Fruit fly (Drosophila melanogaster) whole organism, embryonic: ENCODE measurements around the gene a10.

ENCODE experiments used
- Atf-2 ChIP-seq: fragments of 200-800 bp; sonication (Bioruptor generic); optimal IDR thresholded peaks from 2 replicates; lab custom pipeline; 2016; ENCODE audit warnings: missing biosample characterization, missing genetic modification characterization
- Atf6 ChIP-seq: fragments of 200-800 bp; sonication (Bioruptor generic); IDR thresholded peaks from 2 replicates; pipeline ENCODE4 v1.3.6; 2022; ENCODE audit warnings: missing biosample characterization, missing genetic modification characterization
- B-H2 ChIP-seq: fragments of 200-800 bp; sonication (Bioruptor generic); optimal IDR thresholded peaks from 2 replicates; lab custom pipeline; 2018; ENCODE audit warnings: missing biosample characterization, mild to moderate bottlenecking, missing genetic modification characterization
- C15 ChIP-seq: fragments of 200-800 bp; sonication (Bioruptor generic); IDR thresholded peaks from 3 replicates; pipeline ENCODE4 v1.3.6; 2022; ENCODE audit warnings: missing biosample characterization, missing genetic modification characterization
- CG1024 ChIP-seq: fragments of 200-800 bp; sonication (Bioruptor generic); IDR thresholded peaks from 2 replicates; pipeline ENCODE4 v1.3.6; 2022; ENCODE audit warnings: missing biosample characterization, missing genetic modification characterization
- CG10267 ChIP-seq: fragments of 200-800 bp; sonication (Bioruptor generic); optimal IDR thresholded peaks from 2 replicates; lab custom pipeline; 2018; ENCODE audit warnings: missing biosample characterization, mild to moderate bottlenecking, missing genetic modification characterization, moderate library complexity
- CG11695 ChIP-seq: fragments of 200-800 bp; sonication (Bioruptor generic); IDR thresholded peaks from 3 replicates; pipeline ENCODE4 v1.3.6; 2022; ENCODE audit warnings: missing biosample characterization, missing genetic modification characterization
- CG15073 ChIP-seq: fragments of 200-800 bp; sonication (Bioruptor generic); optimal IDR thresholded peaks from 2 replicates; lab custom pipeline; 2016; ENCODE audit warnings: missing biosample characterization, missing genetic modification characterization
- CG16813 ChIP-seq: fragments of 200-800 bp; sonication (Bioruptor generic); IDR thresholded peaks from 3 replicates; pipeline ENCODE4 v1.3.6; 2022; ENCODE audit warnings: missing biosample characterization, missing genetic modification characterization; ENCODE audit not compliant: partially characterized antibody
- CG17361 ChIP-seq: fragments of 200-800 bp; sonication (Bioruptor generic); IDR thresholded peaks from 3 replicates; pipeline ENCODE4 v1.3.6; 2022; ENCODE audit warnings: missing biosample characterization, missing genetic modification characterization
- CG33557 ChIP-seq: fragments of 200-800 bp; sonication (Bioruptor generic); optimal IDR thresholded peaks from 2 replicates; lab custom pipeline; 2019; ENCODE audit warnings: missing biosample characterization, mild to moderate bottlenecking, missing genetic modification characterization, moderate library complexity
- CG34224 ChIP-seq: fragments of 200-800 bp; sonication (Bioruptor generic); IDR thresholded peaks from 3 replicates; pipeline ENCODE4 v1.3.6; 2022; ENCODE audit warnings: missing biosample characterization, missing genetic modification characterization; ENCODE audit not compliant: partially characterized antibody
- CG6272 ChIP-seq: fragments of 200-800 bp; sonication (Bioruptor generic); IDR thresholded peaks from 2 replicates; pipeline ENCODE4 v1.3.6; 2022; ENCODE audit warnings: missing biosample characterization, missing genetic modification characterization
- CG6765 ChIP-seq: fragments of 200-800 bp; sonication (Bioruptor generic); optimal IDR thresholded peaks from 3 replicates; lab custom pipeline; 2017; ENCODE audit warnings: missing biosample characterization, mild to moderate bottlenecking, missing genetic modification characterization
- CG8281 ChIP-seq: fragments of 200-800 bp; sonication (Bioruptor generic); optimal IDR thresholded peaks from 2 replicates; lab custom pipeline; 2018; ENCODE audit warnings: missing biosample characterization, mild to moderate bottlenecking, missing genetic modification characterization, moderate library complexity
- CG8924 ChIP-seq: fragments of 200-800 bp; optimal IDR thresholded peaks from 3 replicates; lab custom pipeline; 2019; ENCODE audit warnings: missing biosample characterization, mild to moderate bottlenecking, missing genetic modification characterization, moderate library complexity
- Camta ChIP-seq: fragments of 200-800 bp; sonication (Bioruptor generic); optimal IDR thresholded peaks from 2 replicates; lab custom pipeline; 2016; ENCODE audit warnings: missing biosample characterization, missing genetic modification characterization
- CrebB ChIP-seq: fragments of 200-800 bp; sonication (Bioruptor generic); optimal IDR thresholded peaks from 3 replicates; lab custom pipeline; 2018; ENCODE audit warnings: missing biosample characterization, mild to moderate bottlenecking, missing genetic modification characterization
- Dad ChIP-seq: fragments of 200-800 bp; sonication (Bioruptor generic); optimal IDR thresholded peaks from 3 replicates; lab custom pipeline; 2016; ENCODE audit warnings: missing biosample characterization, missing genetic modification characterization
- Dip2 ChIP-seq: fragments of 200-800 bp; sonication (Bioruptor generic); IDR thresholded peaks from 2 replicates; pipeline ENCODE4 v1.3.6; 2022; ENCODE audit warnings: missing biosample characterization, missing genetic modification characterization
- Dll ChIP-seq: fragments of 200-800 bp; sonication (Bioruptor generic); IDR thresholded peaks from 4 replicates; pipeline ENCODE4 v1.3.6; 2022; ENCODE audit warnings: missing biosample characterization, missing genetic modification characterization; ENCODE audit not compliant: partially characterized antibody
- Dp ChIP-seq: fragments of 200-800 bp; sonication (Bioruptor generic); optimal IDR thresholded peaks from 2 replicates; lab custom pipeline; 2018; ENCODE audit warnings: missing biosample characterization, mild to moderate bottlenecking, missing genetic modification characterization, moderate library complexity
- Elba2 ChIP-seq: fragments of 200-800 bp; sonication (Bioruptor generic); optimal IDR thresholded peaks from 3 replicates; lab custom pipeline; 2016; ENCODE audit warnings: missing biosample characterization, missing genetic modification characterization
- Fer2 ChIP-seq: fragments of 200-800 bp; sonication (Bioruptor generic); optimal IDR thresholded peaks from 2 replicates; lab custom pipeline; 2018; ENCODE audit warnings: missing biosample characterization, mild to moderate bottlenecking, missing genetic modification characterization, moderate library complexity
- Gsc ChIP-seq: fragments of 200-800 bp; sonication (Bioruptor generic); IDR thresholded peaks from 2 replicates; pipeline ENCODE4 v1.3.6; 2022; ENCODE audit warnings: missing biosample characterization, missing genetic modification characterization
- Gug ChIP-seq: fragments of 200-800 bp; sonication (Bioruptor generic); IDR thresholded peaks from 4 replicates; pipeline ENCODE4 v1.3.6; 2022; ENCODE audit warnings: missing biosample characterization, missing genetic modification characterization
- Hand ChIP-seq: fragments of 200-800 bp; sonication (Bioruptor generic); optimal IDR thresholded peaks from 2 replicates; lab custom pipeline; 2017; ENCODE audit warnings: mild to moderate bottlenecking, missing biosample characterization, missing genetic modification reagents, missing genetic modification characterization
- Hmx ChIP-seq: fragments of 200-800 bp; sonication (Bioruptor generic); optimal IDR thresholded peaks from 2 replicates; lab custom pipeline; 2016; ENCODE audit warnings: missing biosample characterization, missing genetic modification characterization
- NFAT ChIP-seq: fragments of 200-800 bp; sonication (Bioruptor generic); IDR thresholded peaks from 2 replicates; pipeline ENCODE4 v1.3.6; 2022; ENCODE audit warnings: missing biosample characterization, missing genetic modification characterization
- Opbp ChIP-seq: fragments of 200-800 bp; sonication (Bioruptor generic); IDR thresholded peaks from 3 replicates; pipeline ENCODE4 v1.3.6; 2022; ENCODE audit warnings: missing biosample characterization, missing genetic modification characterization; ENCODE audit not compliant: partially characterized antibody
- Optix ChIP-seq: fragments of 200-800 bp; sonication (Bioruptor generic); IDR thresholded peaks from 3 replicates; pipeline ENCODE4 v1.3.6; 2022; ENCODE audit warnings: missing biosample characterization, missing genetic modification characterization
- Pdp1 ChIP-seq, 2 experiments: fragments of 200-800 bp; sonication (Bioruptor generic); optimal IDR thresholded peaks; 3 replicates each; lab custom pipeline; 2016; ENCODE audit warnings: missing biosample characterization in 2 of 2, missing genetic modification characterization in 2 of 2, mild to moderate bottlenecking in 1 of 2, moderate library complexity in 1 of 2
- Vsx1 ChIP-seq: fragments of 200-800 bp; sonication (Bioruptor generic); optimal IDR thresholded peaks from 2 replicates; lab custom pipeline; 2017; ENCODE audit warnings: missing biosample characterization, mild to moderate bottlenecking, missing genetic modification characterization, missing genetic modification reagents
- Xrp1 ChIP-seq: fragments of 200-800 bp; sonication (Bioruptor generic); IDR thresholded peaks from 2 replicates; pipeline ENCODE4 v1.3.6; 2022; ENCODE audit warnings: missing biosample characterization, missing genetic modification characterization
- ase ChIP-seq: fragments of 200-800 bp; sonication (Bioruptor generic); IDR thresholded peaks from 3 replicates; pipeline ENCODE4 v1.3.6; 2022; ENCODE audit warnings: missing biosample characterization, missing genetic modification characterization
- ash1 ChIP-seq: fragments of 200-800 bp; sonication (Bioruptor generic); optimal IDR thresholded peaks from 2 replicates; lab custom pipeline; 2018; ENCODE audit warnings: missing biosample characterization, mild to moderate bottlenecking, missing genetic modification characterization
- dm ChIP-seq: fragments of 200-800 bp; sonication (Bioruptor generic); optimal IDR thresholded peaks from 3 replicates; lab custom pipeline; 2016; ENCODE audit warnings: missing biosample characterization, missing genetic modification characterization
- emc ChIP-seq: fragments of 200-800 bp; sonication (Bioruptor generic); optimal IDR thresholded peaks from 2 replicates; lab custom pipeline; 2016; ENCODE audit warnings: missing biosample characterization, missing genetic modification characterization
- exex ChIP-seq: fragments of 200-800 bp; sonication (Bioruptor generic); optimal IDR thresholded peaks from 4 replicates; lab custom pipeline; 2018; ENCODE audit warnings: missing biosample characterization, mild to moderate bottlenecking, missing genetic modification characterization, moderate library complexity
- fru ChIP-seq: fragments of >200 bp; optimal IDR thresholded peaks from 2 replicates; lab custom pipeline; 2017
- gce ChIP-seq: fragments of 200-800 bp; sonication (Bioruptor generic); IDR thresholded peaks from 3 replicates; pipeline ENCODE4 v1.3.6; 2022; ENCODE audit warnings: missing biosample characterization, missing genetic modification characterization
- ham ChIP-seq: fragments of 200-800 bp; sonication (Bioruptor generic); IDR thresholded peaks from 2 replicates; pipeline ENCODE4 v1.3.6; 2022; ENCODE audit warnings: missing biosample characterization, missing genetic modification characterization
- nom ChIP-seq: fragments of 200-800 bp; sonication (Bioruptor generic); optimal IDR thresholded peaks from 2 replicates; lab custom pipeline; 2017; ENCODE audit warnings: missing biosample characterization, missing genetic modification characterization, mild to moderate bottlenecking, moderate library complexity, missing genetic modification reagents
- pfk ChIP-seq: fragments of 200-800 bp; sonication (Bioruptor generic); optimal IDR thresholded peaks from 2 replicates; lab custom pipeline; 2018; ENCODE audit warnings: missing biosample characterization, mild to moderate bottlenecking, missing genetic modification characterization, moderate library complexity
- phol ChIP-seq: fragments of 200-800 bp; sonication (Bioruptor generic); optimal IDR thresholded peaks from 3 replicates; lab custom pipeline; 2018; ENCODE audit warnings: missing biosample characterization, mild to moderate bottlenecking, missing genetic modification characterization, moderate library complexity
- pnt ChIP-seq: fragments of 200-800 bp; sonication (Bioruptor generic); optimal IDR thresholded peaks from 3 replicates; lab custom pipeline; 2016; ENCODE audit warnings: missing biosample characterization, missing genetic modification characterization
- psq ChIP-seq: fragments of 200-800 bp; sonication (Bioruptor generic); optimal IDR thresholded peaks from 2 replicates; lab custom pipeline; 2017; ENCODE audit warnings: missing biosample characterization, missing genetic modification characterization
- sima ChIP-seq: fragments of 200-800 bp; sonication (Bioruptor generic); optimal IDR thresholded peaks from 2 replicates; lab custom pipeline; 2016; ENCODE audit warnings: missing biosample characterization, missing genetic modification characterization
- stc ChIP-seq: fragments of 200-800 bp; sonication (Bioruptor generic); IDR thresholded peaks from 2 replicates; pipeline ENCODE4 v1.3.6; 2022; ENCODE audit warnings: missing biosample characterization, missing genetic modification characterization
- tgo ChIP-seq: fragments of 200-800 bp; sonication (Bioruptor generic); IDR thresholded peaks from 3 replicates; pipeline ENCODE4 v1.3.6; 2022; ENCODE audit warnings: missing biosample characterization, missing genetic modification characterization
- tna ChIP-seq: fragments of 200-800 bp; sonication (Bioruptor generic); IDR thresholded peaks from 2 replicates; pipeline ENCODE4 v1.3.6; 2022; ENCODE audit warnings: missing biosample characterization, missing genetic modification characterization; ENCODE audit not compliant: partially characterized antibody
- tx ChIP-seq: fragments of 200-800 bp; sonication (Bioruptor generic); optimal IDR thresholded peaks from 2 replicates; lab custom pipeline; 2016; ENCODE audit warnings: missing biosample characterization, missing genetic modification characterization

The a10 gene

dm6 chr3L:17001055-17001454 lies 22.5 kb downstream of the a10 start (continued):
- TF ChIP-seq stc (GFP tag; lab: Robert Waterston, UW) (0 out of 2 replicates have a peak, but pooled peaks have one; percentile 11), NFAT (GFP tag; lab: Robert Waterston, UW) (no peak), CrebB (tag; lab: Kevin White, UChicago) (no peak), CG34224 (GFP tag; lab: Robert Waterston, UW) (no peak), pnt (GFP tag; lab: Kevin White, UChicago) (no peak), C15 (no peak), Elba2 (GFP tag; lab: Kevin White, UChicago) (no peak), tx (GFP tag; lab: Kevin White, UChicago) (no peak), fru (lab: Kevin White, UChicago) (no peak), CG16813 (GFP tag; lab: Robert Waterston, UW) (no peak), CG33557 (GFP tag; lab: Kevin White, UChicago) (no peak), Dp (GFP tag; lab: Kevin White, UChicago) (no peak), tgo (GFP tag; lab: Robert Waterston, UW) (no peak), CG15073 (GFP tag; lab: Kevin White, UChicago) (no peak), Hand (GFP tag; lab: Kevin White, UChicago) (no peak), Atf6 (GFP tag; lab: Robert Waterston, UW) (peak; percentile 54), ase (GFP tag; lab: Robert Waterston, UW) (no peak), nom (GFP tag; lab: Kevin White, UChicago) (peak; percentile 12), emc (GFP tag; lab: Kevin White, UChicago) (no peak), Gug (no peak), Vsx1 (peak; percentile 88), exex (tag; lab: Kevin White, UChicago) (peak; percentile 93), CG11695 (GFP tag; lab: Robert Waterston, UW) (no peak), phol (tag; lab: Kevin White, UChicago) (no peak), ham (no peak), dm (no peak), ash1 (no peak), CG17361 (GFP tag; lab: Robert Waterston, UW) (no peak), Fer2 (tag; lab: Kevin White, UChicago) (no peak), Gsc (GFP tag; lab: Robert Waterston, UW) (no peak), Hmx (GFP tag; lab: Kevin White, UChicago) (no peak), Xrp1 (no peak), CG8924 (tag; lab: Kevin White, UChicago) (no peak), CG1024 (GFP tag; lab: Robert Waterston, UW) (no peak), Atf-2 (GFP tag; lab: Kevin White, UChicago) (no peak), Camta (GFP tag; lab: Kevin White, UChicago) (no peak), Opbp (GFP tag; lab: Robert Waterston, UW) (no peak), B-H2 (GFP tag; lab: Kevin White, UChicago) (peak; percentile 73), Dad (GFP tag; lab: Kevin White, UChicago) (no peak), gce (GFP tag; lab: Robert Waterston, UW) (0 out of 3 replicates have a peak, but pooled peaks have one; percentile 25), sima (GFP tag; lab: Kevin White, UChicago) (no peak), CG10267 (tag; lab: Kevin White, UChicago) (no peak), pfk (no peak), CG6272 (GFP tag; lab: Robert Waterston, UW) (no peak), psq (GFP tag; lab: Kevin White, UChicago) (no peak), Pdp1 (GFP tag; optimal IDR thresholded peaks at IDR 0.05; lab: Kevin White, UChicago) (peak in 1 of 2 experiments; percentile 35), tna (GFP tag; lab: Robert Waterston, UW) (no peak), CG6765 (GFP tag; lab: Kevin White, UChicago) (peak; percentile 32), Optix (GFP tag; lab: Robert Waterston, UW) (no peak), Dll (GFP tag; lab: Robert Waterston, UW) (no peak), Dip2 (no peak), CG8281 (tag; lab: Kevin White, UChicago) (no peak)
